Fruit fly (Drosophila melanogaster) whole organism, larva: ENCODE results near the gene Remo.
A peak's percentile ranks its signal among the peaks of the same experiment; 100 is the strongest.

Source experiments
- noc ChIP-seq: fragments of 200-800 bp; sonication (Bioruptor generic); optimal IDR thresholded peaks from 3 replicates; lab custom pipeline; 2019; ENCODE audit warnings: missing biosample characterization, mild to moderate bottlenecking, missing genetic modification characterization, moderate library complexity

The Remo gene

dm6 chrX:13285749-13286336 lies 2.0 kb upstream of the Remo start:
- no peak for TF ChIP-seq noc (tag; lab: Kevin White, UChicago)

dm6 chrX:13296405-13297183 lies 8.7 kb downstream of the Remo start, which contains the start of gene CG1622:
CG1622 (plus strand) TSS chrX:13297082.
- TF ChIP-seq noc (tag; lab: Kevin White, UChicago), result no peak

- TF ChIP-seq noc (tag; lab: Kevin White, UChicago), result no peak
Observed at dm6 chrX:13300835-13301502, 13.1 kb downstream of the Remo start.

- TF ChIP-seq noc (tag; lab: Kevin White, UChicago), result no peak
Observed at dm6 chrX:13302315-13302614, 14.4 kb downstream of the Remo start, which contains the start of gene CG1764. CG1764 (minus strand) TSS chrX:13302415.

dm6 chrX:13302615-13303526 lies 15.0 kb downstream of the Remo start:
- TF ChIP-seq noc (tag; lab: Kevin White, UChicago), result no peak

- TF ChIP-seq noc (tag; lab: Kevin White, UChicago), result no peak
Observed at dm6 chrX:13303527-13303655, 15.5 kb downstream of the Remo start, which contains the start of gene IP3K2. IP3K2 (plus strand) TSS chrX:13303633.

- no peak for TF ChIP-seq noc (tag; lab: Kevin White, UChicago)
Observed at dm6 chrX:13303656-13304647, 16.1 kb downstream of the Remo start.

dm6 chrX:13305323-13305722 lies 17.5 kb downstream of the Remo start:
- TF ChIP-seq noc (tag; lab: Kevin White, UChicago), result no peak

dm6 chrX:13307189-13307588 lies 19.3 kb downstream of the Remo start:
- TF ChIP-seq noc (tag; lab: Kevin White, UChicago), result peak; percentile 14

- no peak for TF ChIP-seq noc (tag; lab: Kevin White, UChicago)
Observed at dm6 chrX:13310764-13311163, 22.9 kb downstream of the Remo start.

dm6 chrX:13312200-13312599 lies 24.3 kb downstream of the Remo start:
- TF ChIP-seq noc (tag; lab: Kevin White, UChicago), result no peak

- TF ChIP-seq noc (tag; lab: Kevin White, UChicago), result no peak
Observed at dm6 chrX:13313133-13313532, 25.3 kb downstream of the Remo start.

- TF ChIP-seq noc (tag; lab: Kevin White, UChicago), result no peak
Observed at dm6 chrX:13314323-13314722, 26.5 kb downstream of the Remo start.

dm6 chrX:13314789-13315462 lies 27.1 kb downstream of the Remo start:
- TF ChIP-seq noc (tag; lab: Kevin White, UChicago), result no peak
